Fruit fly (Drosophila melanogaster) whole organism, prepupa: ENCODE data around the gene CG10348.

Experiments used
- CG10631 ChIP-seq: fragments of 200-800 bp; sonication (Bioruptor generic); optimal IDR thresholded peaks from 2 replicates; lab custom pipeline; 2016; ENCODE audit warnings: missing biosample characterization, missing genetic modification characterization
- CG10669 ChIP-seq: fragments of 200-800 bp; sonication (Bioruptor generic); optimal IDR thresholded peaks from 3 replicates; lab custom pipeline; 2018; ENCODE audit warnings: missing biosample characterization, mild to moderate bottlenecking, missing genetic modification characterization, moderate library complexity
- CG11294 ChIP-seq: fragments of 200-800 bp; sonication (Bioruptor generic); IDR thresholded peaks from 2 replicates; pipeline ENCODE4 v1.3.6; 2022; ENCODE audit warnings: missing biosample characterization, missing genetic modification characterization
- CG11902 ChIP-seq: fragments of 200-800 bp; sonication (Bioruptor generic); optimal IDR thresholded peaks from 3 replicates; lab custom pipeline; 2016; ENCODE audit warnings: missing biosample characterization, missing genetic modification characterization
- CG15336 ChIP-seq: fragments of 200-800 bp; sonication (Bioruptor generic); IDR thresholded peaks from 2 replicates; pipeline ENCODE4 v1.3.6; 2022; ENCODE audit warnings: missing biosample characterization, missing genetic modification characterization
- CG1621 ChIP-seq: fragments of 200-800 bp; sonication (Bioruptor generic); optimal IDR thresholded peaks from 3 replicates; lab custom pipeline; 2018; ENCODE audit warnings: missing biosample characterization, mild to moderate bottlenecking, missing genetic modification characterization
- CG16779 ChIP-seq: fragments of 200-800 bp; sonication (Bioruptor generic); optimal IDR thresholded peaks from 3 replicates; lab custom pipeline; 2017; ENCODE audit warnings: missing biosample characterization, mild to moderate bottlenecking, missing genetic modification characterization
- CG3032 ChIP-seq: fragments of 200-800 bp; optimal IDR thresholded peaks from 2 replicates; lab custom pipeline; 2019; ENCODE audit warnings: missing biosample characterization, mild to moderate bottlenecking, missing genetic modification characterization, moderate library complexity
- CG32006 ChIP-seq: fragments of 200-800 bp; sonication (Bioruptor generic); optimal IDR thresholded peaks from 3 replicates; lab custom pipeline; 2017; ENCODE audit warnings: missing biosample characterization, mild to moderate bottlenecking, missing genetic modification characterization
- CG3919 ChIP-seq: fragments of 200-800 bp; sonication (Bioruptor generic); optimal IDR thresholded peaks from 3 replicates; lab custom pipeline; 2016; ENCODE audit warnings: missing biosample characterization, missing genetic modification characterization
- CG4318 ChIP-seq: fragments of 200-800 bp; sonication (Bioruptor generic); optimal IDR thresholded peaks from 3 replicates; lab custom pipeline; 2017; ENCODE audit warnings: missing biosample characterization, mild to moderate bottlenecking, missing genetic modification characterization
- CG6163 ChIP-seq: fragments of 200-800 bp; sonication (Bioruptor generic); IDR thresholded peaks from 3 replicates; pipeline ENCODE4 v1.3.6; 2022; ENCODE audit warnings: missing biosample characterization, missing genetic modification characterization
- CG6276 ChIP-seq: fragments of 200-800 bp; sonication (Bioruptor generic); optimal IDR thresholded peaks from 2 replicates; lab custom pipeline; 2017; ENCODE audit warnings: missing biosample characterization, mild to moderate bottlenecking, missing genetic modification characterization
- CG6792 ChIP-seq: fragments of 200-800 bp; sonication (Bioruptor generic); optimal IDR thresholded peaks from 3 replicates; lab custom pipeline; 2016; ENCODE audit warnings: missing biosample characterization, missing genetic modification characterization
- CG6808 ChIP-seq: fragments of 200-800 bp; sonication (Bioruptor generic); optimal IDR thresholded peaks from 3 replicates; lab custom pipeline; 2017; ENCODE audit warnings: missing biosample characterization, missing genetic modification characterization, mild to moderate bottlenecking, moderate library complexity, missing genetic modification reagents
- CG6854 ChIP-seq: fragments of 200-800 bp; sonication (Bioruptor generic); optimal IDR thresholded peaks from 2 replicates; lab custom pipeline; 2017; ENCODE audit warnings: missing biosample characterization, mild to moderate bottlenecking, missing genetic modification characterization
- CG7368 ChIP-seq: fragments of 200-800 bp; sonication (Bioruptor generic); optimal IDR thresholded peaks from 3 replicates; lab custom pipeline; 2016; ENCODE audit warnings: missing biosample characterization, missing genetic modification characterization
- CG8119 ChIP-seq: fragments of 200-800 bp; sonication (Bioruptor generic); IDR thresholded peaks from 3 replicates; pipeline ENCODE4 v1.3.6; 2022; ENCODE audit warnings: missing biosample characterization, missing genetic modification characterization
- CG8319 ChIP-seq: fragments of 200-800 bp; sonication (Bioruptor generic); optimal IDR thresholded peaks from 3 replicates; lab custom pipeline; 2016; ENCODE audit warnings: missing biosample characterization, missing genetic modification characterization
- CG8632 ChIP-seq: fragments of 200-800 bp; sonication (Bioruptor generic); optimal IDR thresholded peaks from 3 replicates; lab custom pipeline; 2016; ENCODE audit warnings: missing biosample characterization, missing genetic modification characterization
- Eip75B ChIP-seq: fragments of 200-800 bp; sonication (Bioruptor generic); optimal IDR thresholded peaks from 3 replicates; lab custom pipeline; 2016; ENCODE audit warnings: missing biosample characterization, missing genetic modification characterization
- Eip78C ChIP-seq: fragments of 200-800 bp; sonication (Bioruptor generic); peaks from one replicate; lab custom pipeline; 2016; ENCODE audit warnings: missing biosample characterization, missing genetic modification characterization
- Eip93F ChIP-seq: fragments of 200-800 bp; sonication (Bioruptor generic); optimal IDR thresholded peaks from 2 replicates; lab custom pipeline; 2016; ENCODE audit warnings: missing biosample characterization, mild to moderate bottlenecking, missing genetic modification characterization
- Ets96B ChIP-seq: fragments of 200-800 bp; optimal IDR thresholded peaks from 2 replicates; lab custom pipeline; 2019; ENCODE audit warnings: missing biosample characterization, mild to moderate bottlenecking, missing genetic modification characterization, moderate library complexity
- Gug ChIP-seq: fragments of 200-800 bp; sonication (Bioruptor generic); IDR thresholded peaks from 2 replicates; pipeline ENCODE4 v1.3.6; 2022; ENCODE audit warnings: missing biosample characterization, missing genetic modification characterization
- Hr38 ChIP-seq: sonication (Bioruptor generic); optimal IDR thresholded peaks from 2 replicates; lab custom pipeline; 2016; ENCODE audit warnings: missing biosample characterization, missing genetic modification characterization
- Hr39 ChIP-seq: fragments of 200-800 bp; sonication (Bioruptor generic); optimal IDR thresholded peaks from 2 replicates; lab custom pipeline; 2016; ENCODE audit warnings: missing biosample characterization, missing genetic modification characterization
- Lpt ChIP-seq: fragments of 200-800 bp; sonication (Bioruptor generic); optimal IDR thresholded peaks from 3 replicates; lab custom pipeline; 2016; ENCODE audit warnings: missing biosample characterization, missing genetic modification characterization
- Met ChIP-seq: fragments of 200-800 bp; sonication (Bioruptor generic); optimal IDR thresholded peaks from 3 replicates; lab custom pipeline; 2016; ENCODE audit warnings: missing biosample characterization, missing genetic modification characterization
- OdsH ChIP-seq: fragments of 200-800 bp; sonication (Bioruptor generic); optimal IDR thresholded peaks from 3 replicates; lab custom pipeline; 2016; ENCODE audit warnings: missing biosample characterization, missing genetic modification characterization
- Smox ChIP-seq: fragments of 200-800 bp; sonication (Bioruptor generic); optimal IDR thresholded peaks from 3 replicates; lab custom pipeline; 2016; ENCODE audit warnings: missing biosample characterization, missing genetic modification characterization
- Sox102F ChIP-seq: fragments of 200-800 bp; sonication (Bioruptor generic); optimal IDR thresholded peaks from 2 replicates; lab custom pipeline; 2016; ENCODE audit warnings: missing biosample characterization, mild to moderate bottlenecking, missing genetic modification characterization
- Sox14 ChIP-seq: fragments of 200-800 bp; sonication (Bioruptor generic); optimal IDR thresholded peaks from 3 replicates; lab custom pipeline; 2016; ENCODE audit warnings: missing biosample characterization, missing genetic modification characterization
- Sox15 ChIP-seq: fragments of 200-800 bp; sonication (Bioruptor generic); optimal IDR thresholded peaks from 3 replicates; lab custom pipeline; 2016; ENCODE audit warnings: missing biosample characterization, missing genetic modification characterization
- achi ChIP-seq: fragments of 200-800 bp; sonication (Bioruptor generic); optimal IDR thresholded peaks from 3 replicates; lab custom pipeline; 2016; ENCODE audit warnings: missing biosample characterization, missing genetic modification characterization
- acj6 ChIP-seq: fragments of 200-800 bp; sonication (Bioruptor generic); optimal IDR thresholded peaks from 3 replicates; lab custom pipeline; 2016; ENCODE audit warnings: missing biosample characterization, missing genetic modification characterization
- cyc ChIP-seq: fragments of 200-800 bp; sonication (Bioruptor generic); optimal IDR thresholded peaks from 3 replicates; lab custom pipeline; 2016; ENCODE audit warnings: missing biosample characterization, missing genetic modification characterization
- dac ChIP-seq: fragments of 200-800 bp; sonication (Bioruptor generic); optimal IDR thresholded peaks from 2 replicates; lab custom pipeline; 2017; ENCODE audit warnings: missing biosample characterization, mild to moderate bottlenecking, missing genetic modification characterization
- dsx ChIP-seq: fragments of 200-800 bp; optimal IDR thresholded peaks from 3 replicates; lab custom pipeline; 2019; ENCODE audit warnings: missing biosample characterization, mild to moderate bottlenecking, missing genetic modification characterization, moderate library complexity; ENCODE audit not compliant: poor library complexity, severe bottlenecking
- eg ChIP-seq: fragments of 200-800 bp; sonication (Bioruptor generic); IDR thresholded peaks from 3 replicates; pipeline ENCODE4 v1.3.6; 2022; ENCODE audit warnings: missing biosample characterization, missing genetic modification characterization
- esn ChIP-seq: fragments of 200-800 bp; sonication (Bioruptor generic); optimal IDR thresholded peaks from 2 replicates; lab custom pipeline; 2016; ENCODE audit warnings: missing biosample characterization, mild to moderate bottlenecking, missing genetic modification characterization, moderate library complexity
- fd59A ChIP-seq: fragments of 200-800 bp; sonication (Bioruptor generic); optimal IDR thresholded peaks from 2 replicates; lab custom pipeline; 2017; ENCODE audit warnings: missing biosample characterization, mild to moderate bottlenecking, missing genetic modification characterization, missing genetic modification reagents
- fkh ChIP-seq: fragments of 200-800 bp; sonication (Bioruptor generic); optimal IDR thresholded peaks from 3 replicates; lab custom pipeline; 2017; ENCODE audit warnings: missing biosample characterization, mild to moderate bottlenecking, missing genetic modification characterization, moderate library complexity
- lz ChIP-seq: fragments of 200-800 bp; sonication (Bioruptor generic); optimal IDR thresholded peaks from 3 replicates; lab custom pipeline; 2016; ENCODE audit warnings: missing biosample characterization, missing genetic modification characterization
- net ChIP-seq: fragments of 200-800 bp; sonication (Bioruptor generic); optimal IDR thresholded peaks from 3 replicates; lab custom pipeline; 2016; ENCODE audit warnings: missing biosample characterization, missing genetic modification characterization
- spab ChIP-seq: fragments of 200-800 bp; sonication (Bioruptor generic); optimal IDR thresholded peaks from 2 replicates; lab custom pipeline; 2017; ENCODE audit warnings: missing biosample characterization, mild to moderate bottlenecking, missing genetic modification characterization, missing genetic modification reagents
- ss ChIP-seq, 2 experiments: fragments of 200-800 bp; sonication (Bioruptor generic); optimal IDR thresholded peaks; 2 replicates in 1 of 2; 3 replicates in 1 of 2; lab custom pipeline; 2017 to 2018; ENCODE audit warnings: mild to moderate bottlenecking in 2 of 2, missing biosample characterization in 2 of 2, missing genetic modification characterization in 2 of 2, moderate library complexity in 1 of 2
- svp ChIP-seq: fragments of 200-800 bp; sonication (Bioruptor generic); peaks from one replicate; lab custom pipeline; 2016; ENCODE audit warnings: missing biosample characterization, missing genetic modification characterization
- topi ChIP-seq: fragments of 200-800 bp; sonication (Bioruptor generic); optimal IDR thresholded peaks from 3 replicates; lab custom pipeline; 2016; ENCODE audit warnings: missing biosample characterization, missing genetic modification characterization

Gene CG10348

dm6 chr2L:18681903-18682302, 50.4 kb downstream of the CG10348 start, which contains the start of gene tos:
Gene tos, minus strand, starts transcription at chr2L:18682075.
- TF ChIP-seq CG16779, result no peak
- peak; percentile 32 for TF ChIP-seq esn (GFP tag; lab: Kevin White, UChicago)
- TF ChIP-seq CG6792 (GFP tag; lab: Kevin White, UChicago), result no peak

DNA sequence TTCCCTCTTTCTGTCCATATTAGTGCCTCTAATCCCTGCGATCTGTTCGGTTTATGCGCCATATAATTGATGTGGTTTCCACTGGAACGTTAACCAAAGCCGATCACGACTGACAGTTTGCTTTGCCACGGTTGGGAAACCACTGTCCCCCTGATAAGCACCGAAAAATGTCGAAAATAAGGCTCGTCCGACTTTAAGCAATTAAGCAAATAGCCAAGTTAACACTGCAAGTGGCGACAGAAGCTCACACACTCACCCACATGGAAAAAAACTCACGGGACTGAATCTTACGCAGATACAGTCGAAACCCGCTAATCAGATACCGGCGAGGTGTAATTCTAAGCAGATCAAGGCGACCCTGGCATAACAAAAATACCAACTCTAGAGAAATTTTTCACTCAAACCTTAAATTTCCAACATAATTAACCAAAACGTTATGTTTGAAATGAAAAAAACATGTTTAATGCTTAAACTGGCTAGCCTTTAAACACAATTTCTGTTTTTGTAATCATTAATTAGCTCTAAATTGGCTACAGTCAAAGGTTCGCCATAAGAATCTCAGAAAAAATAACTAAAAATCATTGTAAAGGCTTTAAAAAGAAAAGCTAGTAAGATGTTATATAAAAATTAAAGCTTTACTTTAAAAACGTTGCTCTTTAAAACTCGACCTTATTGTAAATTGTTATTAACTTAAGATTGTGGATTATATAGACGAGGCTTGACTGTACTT, 54.2 kb downstream of the CG10348 start:
- TF ChIP-seq Sox102F (GFP tag; lab: Kevin White, UChicago), result no peak
- TF ChIP-seq CG4318, result no peak
- no peak for TF ChIP-seq ss (GFP tag; optimal IDR thresholded peaks at IDR 0.05; lab: Kevin White, UChicago)
- no peak for TF ChIP-seq dsx
- no peak for TF ChIP-seq CG3919 (GFP tag; lab: Kevin White, UChicago)
- no peak for TF ChIP-seq achi
- no peak for TF ChIP-seq Met (GFP tag; lab: Kevin White, UChicago)
- no peak for TF ChIP-seq Sox14 (GFP tag; lab: Kevin White, UChicago)
- no peak for TF ChIP-seq CG10669 (GFP tag; lab: Kevin White, UChicago)
- TF ChIP-seq cyc, result peak; percentile 19
- TF ChIP-seq fd59A, result no peak
- TF ChIP-seq CG6163, result no peak
- no peak for TF ChIP-seq CG6792 (GFP tag; lab: Kevin White, UChicago)
- TF ChIP-seq CG7368 (GFP tag; lab: Kevin White, UChicago), result no peak
- no peak for TF ChIP-seq OdsH (GFP tag; lab: Kevin White, UChicago)
- TF ChIP-seq CG1621 (tag; lab: Kevin White, UChicago), result no peak
- TF ChIP-seq CG3032 (tag; lab: Kevin White, UChicago), result peak; percentile 16
- TF ChIP-seq CG8319 (GFP tag; lab: Kevin White, UChicago), result no peak
- TF ChIP-seq CG11902, result peak; percentile 20
- no peak for TF ChIP-seq CG32006 (GFP tag; lab: Kevin White, UChicago)
- no peak for TF ChIP-seq CG8119
- TF ChIP-seq dac (GFP tag; lab: Kevin White, UChicago), result no peak
- no peak for TF ChIP-seq acj6 (GFP tag; lab: Kevin White, UChicago)
- TF ChIP-seq net, result no peak
- no peak for TF ChIP-seq CG10631 (GFP tag; lab: Kevin White, UChicago)
- no peak for TF ChIP-seq CG6276 (GFP tag; lab: Kevin White, UChicago)
- TF ChIP-seq Eip78C (GFP tag; lab: Kevin White, UChicago), result peak; percentile 80
- peak; percentile 54 for TF ChIP-seq lz (GFP tag; lab: Kevin White, UChicago)
- TF ChIP-seq topi, result no peak
- TF ChIP-seq Smox (GFP tag; lab: Kevin White, UChicago), result no peak
- TF ChIP-seq CG8632 (GFP tag; lab: Kevin White, UChicago), result peak; percentile 39
- TF ChIP-seq CG15336 (GFP tag; lab: Robert Waterston, UW), result no peak
- TF ChIP-seq Eip93F, result peak; percentile 21
- no peak for TF ChIP-seq eg (GFP tag; lab: Robert Waterston, UW)
- TF ChIP-seq CG6808 (GFP tag; lab: Kevin White, UChicago), result no peak
- TF ChIP-seq Eip75B (GFP tag; lab: Kevin White, UChicago), result no peak
- peak; percentile 79 for TF ChIP-seq esn (GFP tag; lab: Kevin White, UChicago)
- no peak for TF ChIP-seq CG6854 (GFP tag; lab: Kevin White, UChicago)
- no peak for TF ChIP-seq fkh (GFP tag; lab: Kevin White, UChicago)
- TF ChIP-seq Gug (GFP tag; lab: Robert Waterston, UW), result no peak
- no peak for TF ChIP-seq Lpt (GFP tag; lab: Kevin White, UChicago)
- TF ChIP-seq Sox15 (GFP tag; lab: Kevin White, UChicago), result peak; percentile 35
- no peak for TF ChIP-seq Ets96B (tag; lab: Kevin White, UChicago)
- TF ChIP-seq CG11294 (GFP tag; lab: Robert Waterston, UW), result no peak
- TF ChIP-seq Hr39, result no peak
- peak; percentile 82 for TF ChIP-seq svp
- TF ChIP-seq Hr38 (GFP tag; lab: Kevin White, UChicago), result no peak
- TF ChIP-seq CG16779, result no peak
- TF ChIP-seq spab, result no peak
